Fruit fly (Drosophila melanogaster) whole organism, embryonic: ENCODE results near the gene CG1136.

ENCODE experiments used
- Abd-B ChIP-seq: fragments of 200-800 bp; sonication (Bioruptor generic); optimal IDR thresholded peaks from 2 replicates; lab custom pipeline; 2018; ENCODE audit warnings: missing biosample characterization, mild to moderate bottlenecking, missing genetic modification characterization, moderate library complexity
- B-H2 ChIP-seq: fragments of 200-800 bp; sonication (Bioruptor generic); optimal IDR thresholded peaks from 2 replicates; lab custom pipeline; 2018; ENCODE audit warnings: missing biosample characterization, mild to moderate bottlenecking, missing genetic modification characterization
- BtbVII ChIP-seq: fragments of 200-800 bp; sonication (Bioruptor generic); optimal IDR thresholded peaks from 3 replicates; lab custom pipeline; 2017; ENCODE audit warnings: missing biosample characterization, mild to moderate bottlenecking, missing genetic modification characterization
- CG10654 ChIP-seq: fragments of 200-800 bp; sonication (Bioruptor generic); optimal IDR thresholded peaks from 2 replicates; lab custom pipeline; 2016; ENCODE audit warnings: missing biosample characterization, missing genetic modification characterization
- CG10979 ChIP-seq: fragments of 200-800 bp; sonication (Bioruptor generic); optimal IDR thresholded peaks from 2 replicates; lab custom pipeline; 2018; ENCODE audit warnings: missing biosample characterization, mild to moderate bottlenecking, missing genetic modification characterization, moderate library complexity
- CG11723 ChIP-seq: fragments of 200-800 bp; sonication (Bioruptor generic); optimal IDR thresholded peaks from 2 replicates; lab custom pipeline; 2017; ENCODE audit warnings: missing biosample characterization, mild to moderate bottlenecking, missing genetic modification characterization
- CG15696 ChIP-seq: fragments of 200-800 bp; sonication (Bioruptor generic); optimal IDR thresholded peaks from 2 replicates; lab custom pipeline; 2019; ENCODE audit warnings: missing biosample characterization, mild to moderate bottlenecking, missing genetic modification characterization, moderate library complexity
- CG1602 ChIP-seq: fragments of 200-800 bp; sonication (Bioruptor generic); optimal IDR thresholded peaks from 3 replicates; lab custom pipeline; 2016; ENCODE audit warnings: missing biosample characterization, missing genetic modification characterization
- CG18619 ChIP-seq: fragments of 200-800 bp; sonication (Bioruptor generic); optimal IDR thresholded peaks from 3 replicates; lab custom pipeline; 2017; ENCODE audit warnings: missing biosample characterization, mild to moderate bottlenecking, missing genetic modification characterization
- CG2678 ChIP-seq: fragments of 200-800 bp; sonication (Bioruptor generic); optimal IDR thresholded peaks from 3 replicates; lab custom pipeline; 2019; ENCODE audit warnings: missing biosample characterization, mild to moderate bottlenecking, missing genetic modification characterization, moderate library complexity
- CG3281 ChIP-seq: fragments of 200-800 bp; sonication (Bioruptor generic); optimal IDR thresholded peaks from 3 replicates; lab custom pipeline; 2017; ENCODE audit warnings: missing biosample characterization, mild to moderate bottlenecking, missing genetic modification characterization
- CG5180 ChIP-seq: fragments of 200-800 bp; sonication (Bioruptor generic); optimal IDR thresholded peaks from 3 replicates; lab custom pipeline; 2017; ENCODE audit warnings: missing biosample characterization, missing genetic modification characterization, mild to moderate bottlenecking, moderate library complexity, missing genetic modification reagents
- CG6765 ChIP-seq: fragments of 200-800 bp; sonication (Bioruptor generic); optimal IDR thresholded peaks from 3 replicates; lab custom pipeline; 2017; ENCODE audit warnings: missing biosample characterization, mild to moderate bottlenecking, missing genetic modification characterization
- CG7839 ChIP-seq: fragments of 200-800 bp; sonication (Bioruptor generic); optimal IDR thresholded peaks from 3 replicates; lab custom pipeline; 2018; ENCODE audit warnings: missing biosample characterization, mild to moderate bottlenecking, missing genetic modification characterization, moderate library complexity
- CG8924 ChIP-seq: fragments of 200-800 bp; optimal IDR thresholded peaks from 3 replicates; lab custom pipeline; 2019; ENCODE audit warnings: missing biosample characterization, mild to moderate bottlenecking, missing genetic modification characterization, moderate library complexity
- CG9215 ChIP-seq: fragments of 200-800 bp; sonication (Bioruptor generic); IDR thresholded peaks from 2 replicates; pipeline ENCODE4 v1.3.6; 2022; ENCODE audit warnings: missing biosample characterization, missing genetic modification characterization
- CG9609 ChIP-seq: fragments of 200-800 bp; sonication (Bioruptor generic); optimal IDR thresholded peaks from 3 replicates; lab custom pipeline; 2016; ENCODE audit warnings: missing biosample characterization, missing genetic modification characterization
- CG9727 ChIP-seq: fragments of 200-800 bp; sonication (Bioruptor generic); optimal IDR thresholded peaks from 3 replicates; lab custom pipeline; 2017; ENCODE audit warnings: missing biosample characterization, mild to moderate bottlenecking, missing genetic modification characterization
- Doc3 ChIP-seq: fragments of 200-800 bp; sonication (Bioruptor generic); IDR thresholded peaks from 3 replicates; pipeline ENCODE4 v1.3.6; 2022; ENCODE audit warnings: missing biosample characterization, missing genetic modification characterization; ENCODE audit not compliant: partially characterized antibody
- Dref ChIP-seq: fragments of 200-800 bp; sonication (Bioruptor generic); IDR thresholded peaks from 2 replicates; pipeline ENCODE4 v1.3.6; 2022; ENCODE audit warnings: missing biosample characterization, missing genetic modification characterization
- Ets65A ChIP-seq: fragments of 200-800 bp; sonication (Bioruptor generic); peaks from one replicate; lab custom pipeline; 2016; ENCODE audit warnings: missing biosample characterization, missing genetic modification characterization
- Fer1 ChIP-seq: fragments of 200-800 bp; sonication (Bioruptor generic); optimal IDR thresholded peaks from 2 replicates; lab custom pipeline; 2017; ENCODE audit warnings: missing biosample characterization, mild to moderate bottlenecking, missing genetic modification characterization
- Hand ChIP-seq: fragments of 200-800 bp; sonication (Bioruptor generic); optimal IDR thresholded peaks from 2 replicates; lab custom pipeline; 2017; ENCODE audit warnings: mild to moderate bottlenecking, missing biosample characterization, missing genetic modification reagents, missing genetic modification characterization
- Hr3 ChIP-seq: fragments of 200-800 bp; sonication (Bioruptor generic); optimal IDR thresholded peaks from 3 replicates; lab custom pipeline; 2016; ENCODE audit warnings: missing biosample characterization, missing genetic modification characterization
- Hr39 ChIP-seq: fragments of >200 bp; optimal IDR thresholded peaks from 2 replicates; lab custom pipeline; 2017
- Hr51 ChIP-seq, 2 experiments: fragments of 200-800 bp; sonication (Bioruptor generic); optimal IDR thresholded peaks; 2 replicates in 1 of 2; 3 replicates in 1 of 2; lab custom pipeline; 2016 to 2018; ENCODE audit warnings: missing biosample characterization in 2 of 2, missing genetic modification characterization in 2 of 2, mild to moderate bottlenecking in 1 of 2, moderate library complexity in 1 of 2
- Jarid2 ChIP-seq: fragments of 200-800 bp; sonication (Bioruptor generic); optimal IDR thresholded peaks from 3 replicates; lab custom pipeline; 2017; ENCODE audit warnings: mild to moderate bottlenecking, missing biosample characterization, missing genetic modification reagents, missing genetic modification characterization
- Ptx1 ChIP-seq: fragments of 200-800 bp; sonication (Bioruptor generic); IDR thresholded peaks from 2 replicates; pipeline ENCODE4 v1.3.6; 2022; ENCODE audit warnings: missing biosample characterization, missing genetic modification characterization
- Sox102F ChIP-seq: fragments of 200-800 bp; sonication (Bioruptor generic); optimal IDR thresholded peaks from 2 replicates; lab custom pipeline; 2018; ENCODE audit warnings: missing biosample characterization, mild to moderate bottlenecking, missing genetic modification characterization, moderate library complexity
- Xbp1 ChIP-seq: fragments of 200-800 bp; sonication (Bioruptor generic); optimal IDR thresholded peaks from 3 replicates; lab custom pipeline; 2016; ENCODE audit warnings: missing biosample characterization, mild to moderate bottlenecking, missing genetic modification characterization
- Xrp1 ChIP-seq: fragments of 200-800 bp; sonication (Bioruptor generic); IDR thresholded peaks from 2 replicates; pipeline ENCODE4 v1.3.6; 2022; ENCODE audit warnings: missing biosample characterization, missing genetic modification characterization
- amos ChIP-seq: fragments of 200-800 bp; sonication (Bioruptor generic); IDR thresholded peaks from 2 replicates; pipeline ENCODE4 v1.3.6; 2022; ENCODE audit warnings: missing biosample characterization, missing genetic modification characterization; ENCODE audit not compliant: partially characterized antibody
- az2 ChIP-seq: fragments of 200-800 bp; sonication (Bioruptor generic); optimal IDR thresholded peaks from 3 replicates; lab custom pipeline; 2016; ENCODE audit warnings: missing biosample characterization, missing genetic modification characterization
- cad ChIP-seq: fragments of >200 bp; optimal IDR thresholded peaks from 2 replicates; lab custom pipeline; 2017; ENCODE audit warnings: missing biosample characterization, missing genetic modification characterization
- danr ChIP-seq: fragments of 200-800 bp; sonication (Bioruptor generic); IDR thresholded peaks from 2 replicates; pipeline ENCODE4 v1.3.6; 2022; ENCODE audit warnings: missing biosample characterization, missing genetic modification characterization
- emc ChIP-seq: fragments of 200-800 bp; sonication (Bioruptor generic); optimal IDR thresholded peaks from 2 replicates; lab custom pipeline; 2016; ENCODE audit warnings: missing biosample characterization, missing genetic modification characterization
- esg ChIP-seq: fragments of 200-800 bp; sonication (Bioruptor generic); conservative IDR thresholded peaks from 2 replicates; pipeline ENCODE4 v1.3.6; 2022; ENCODE audit warnings: missing biosample characterization, missing genetic modification characterization
- eve ChIP-seq, 2 experiments: fragments of >200 bp; optimal IDR thresholded peaks; 2 replicates each; lab custom pipeline; 2017; ENCODE audit warnings: missing biosample characterization in 2 of 2, missing genetic modification characterization in 2 of 2
- ewg ChIP-seq: fragments of 200-800 bp; sonication (Bioruptor generic); optimal IDR thresholded peaks from 3 replicates; lab custom pipeline; 2017; ENCODE audit warnings: mild to moderate bottlenecking, missing biosample characterization, missing genetic modification reagents, missing genetic modification characterization
- gce ChIP-seq: fragments of 200-800 bp; sonication (Bioruptor generic); IDR thresholded peaks from 3 replicates; pipeline ENCODE4 v1.3.6; 2022; ENCODE audit warnings: missing biosample characterization, missing genetic modification characterization
- gem ChIP-seq: fragments of 200-800 bp; sonication (Bioruptor generic); optimal IDR thresholded peaks from 2 replicates; lab custom pipeline; 2019; ENCODE audit warnings: missing biosample characterization, mild to moderate bottlenecking, missing genetic modification characterization, moderate library complexity
- odd ChIP-seq: fragments of 200-800 bp; sonication (Bioruptor generic); optimal IDR thresholded peaks from 2 replicates; lab custom pipeline; 2017; ENCODE audit warnings: missing biosample characterization, mild to moderate bottlenecking, missing genetic modification characterization
- org-1 ChIP-seq: fragments of 200-800 bp; sonication (Bioruptor generic); optimal IDR thresholded peaks from 2 replicates; lab custom pipeline; 2017; ENCODE audit warnings: missing biosample characterization, missing genetic modification characterization
- pan ChIP-seq, 4 experiments: fragments of >200 bp in 3 of 4; fragments of 200-800 bp in 1 of 4; sonication (Bioruptor generic) in 1 of 4; optimal IDR thresholded peaks in 3 of 4; IDR thresholded peaks in 1 of 4; 2 replicates each; pipeline versions ENCODE4 v1.3.6 to Lab custom; 2017 to 2022; ENCODE audit warnings: missing biosample characterization in 2 of 4, missing genetic modification characterization in 2 of 4, mixed read lengths in 1 of 4
- prd ChIP-seq, 3 experiments: fragments of >200 bp in 2 of 3; fragments of 200-800 bp in 1 of 3; sonication (Bioruptor generic) in 1 of 3; optimal IDR thresholded peaks in 2 of 3; IDR thresholded peaks in 1 of 3; 2 replicates in 2 of 3; 3 replicates in 1 of 3; pipeline versions ENCODE4 v1.3.6 to Lab custom; 2017 to 2022; ENCODE audit warnings: missing biosample characterization in 1 of 3, missing genetic modification characterization in 1 of 3
- row ChIP-seq: fragments of 200-800 bp; sonication (Bioruptor generic); IDR thresholded peaks from 3 replicates; pipeline ENCODE4 v1.3.6; 2022; ENCODE audit warnings: missing biosample characterization, missing genetic modification characterization
- slou ChIP-seq: fragments of 200-800 bp; sonication (Bioruptor generic); optimal IDR thresholded peaks from 3 replicates; lab custom pipeline; 2016; ENCODE audit warnings: missing biosample characterization, missing genetic modification characterization
- tap ChIP-seq: fragments of 200-800 bp; optimal IDR thresholded peaks from 3 replicates; lab custom pipeline; 2019; ENCODE audit warnings: missing biosample characterization, mild to moderate bottlenecking, missing genetic modification characterization, moderate library complexity
- tio ChIP-seq: fragments of 200-800 bp; sonication (Bioruptor generic); optimal IDR thresholded peaks from 2 replicates; lab custom pipeline; 2017; ENCODE audit warnings: missing biosample characterization, missing genetic modification characterization, inconsistent platforms
- zf30C ChIP-seq: fragments of 200-800 bp; sonication (Bioruptor generic); optimal IDR thresholded peaks from 3 replicates; lab custom pipeline; 2018; ENCODE audit warnings: missing biosample characterization, mild to moderate bottlenecking, missing genetic modification characterization

The CG1136 gene

dm6 chr3L:4000711-4001110 is 45.7 kb upstream of the CG1136 start (continued):
- TF ChIP-seq Hr39 (lab: Kevin White, UChicago) (no peak), zf30C (GFP tag; lab: Kevin White, UChicago) (peak; percentile 51), Xbp1 (GFP tag; lab: Kevin White, UChicago) (peak; percentile 54), pan (optimal IDR thresholded peaks at IDR 0.05; lab: Kevin White, UChicago) (no peak), pan (GFP tag; optimal IDR thresholded peaks at IDR 0.05 in 1 of 2, IDR thresholded peaks at IDR 0.05 in 1 of 2) (no peak), Jarid2 (GFP tag; lab: Kevin White, UChicago) (no peak), CG15696 (tag; lab: Kevin White, UChicago) (no peak), Hr51 (GFP tag; optimal IDR thresholded peaks at IDR 0.05; lab: Kevin White, UChicago) (peak in 1 of 2 experiments; percentile 57), CG18619 (GFP tag; lab: Kevin White, UChicago) (peak; percentile 59), row (GFP tag; lab: Robert Waterston, UW) (peak; percentile 62), Hand (GFP tag; lab: Kevin White, UChicago) (peak; percentile 75), gce (GFP tag; lab: Robert Waterston, UW) (no peak), Ets65A (GFP tag; lab: Kevin White, UChicago) (peak; percentile 86), CG10654 (GFP tag; lab: Kevin White, UChicago) (no peak), eve (GFP tag; optimal IDR thresholded peaks at IDR 0.05; lab: Kevin White, UChicago) (peak in 1 of 2 experiments; percentile 73), Hr3 (peak; percentile 25), slou (no peak), tap (tag; lab: Kevin White, UChicago) (no peak), CG2678 (tag; lab: Kevin White, UChicago) (peak; percentile 53), CG5180 (GFP tag; lab: Kevin White, UChicago) (no peak), Ptx1 (GFP tag; lab: Robert Waterston, UW) (0 out of 2 replicates have a peak, but pooled peaks have one; percentile 9), CG8924 (peak; percentile 42), CG9609 (no peak), B-H2 (GFP tag; lab: Kevin White, UChicago) (no peak), BtbVII (GFP tag; lab: Kevin White, UChicago) (peak; percentile 18), CG3281 (GFP tag; lab: Kevin White, UChicago) (peak; percentile 46), CG9215 (GFP tag; lab: Robert Waterston, UW) (peak; percentile 41; the same call in 1 of the 2 replicates), CG6765 (GFP tag; lab: Kevin White, UChicago) (peak; percentile 4), danr (GFP tag; lab: Robert Waterston, UW) (no peak), emc (GFP tag; lab: Kevin White, UChicago) (no peak), amos (GFP tag; lab: Robert Waterston, UW) (no peak), Fer1 (GFP tag; lab: Kevin White, UChicago) (peak; percentile 33), Abd-B (GFP tag; lab: Kevin White, UChicago) (peak; percentile 16), Sox102F (GFP tag; lab: Kevin White, UChicago) (peak; percentile 42), tio (peak; percentile 39), CG10979 (tag; lab: Kevin White, UChicago) (peak; percentile 17), ewg (peak; percentile 26), odd (GFP tag; lab: Kevin White, UChicago) (peak; percentile 32), esg (0 out of 2 replicates have a peak, but pooled peaks have one; percentile 16), CG11723 (GFP tag; lab: Kevin White, UChicago) (no peak), az2 (peak; percentile 27), org-1 (peak; percentile 1), Xrp1 (no peak), CG9727 (GFP tag; lab: Kevin White, UChicago) (peak; percentile 59), gem (tag; lab: Kevin White, UChicago) (peak; percentile 60), Doc3 (GFP tag; lab: Robert Waterston, UW) (no peak), prd (optimal IDR thresholded peaks at IDR 0.05; lab: Kevin White, UChicago) (no peak), prd (GFP tag; IDR thresholded peaks at IDR 0.05; lab: Robert Waterston, UW) (peak; percentile 15; the same call in 1 of the 3 replicates), CG7839 (peak; percentile 18), Dref (no peak), CG1602 (no peak), cad (GFP tag; lab: Kevin White, UChicago) (no peak)
